Fruit fly (Drosophila melanogaster) whole organism, pupa: ENCODE data around the gene arm.
A peak's percentile ranks its signal among the peaks of the same experiment; 100 is the strongest.

ENCODE experiments used
- CG10348 ChIP-seq: fragments of 200-800 bp; sonication (Bioruptor generic); IDR thresholded peaks from 2 replicates; pipeline ENCODE4 v1.3.6; 2022; ENCODE audit warnings: missing biosample characterization, missing genetic modification characterization
- CG12605 ChIP-seq: fragments of 200-800 bp; sonication (Bioruptor generic); IDR thresholded peaks from 2 replicates; pipeline ENCODE4 v1.3.6; 2022; ENCODE audit warnings: missing biosample characterization, missing genetic modification characterization
- CG13204 ChIP-seq: fragments of 200-800 bp; sonication (Bioruptor generic); optimal IDR thresholded peaks from 2 replicates; lab custom pipeline; 2018; ENCODE audit warnings: missing biosample characterization, mild to moderate bottlenecking, missing genetic modification characterization, moderate library complexity
- CG14655 ChIP-seq: fragments of 200-800 bp; sonication (Bioruptor generic); optimal IDR thresholded peaks from 3 replicates; lab custom pipeline; 2017; ENCODE audit warnings: mild to moderate bottlenecking, missing biosample characterization, missing genetic modification reagents, missing genetic modification characterization
- CG15710 ChIP-seq: fragments of 200-800 bp; sonication (Bioruptor generic); optimal IDR thresholded peaks from 2 replicates; lab custom pipeline; 2018; ENCODE audit warnings: missing biosample characterization, mild to moderate bottlenecking, missing genetic modification characterization, moderate library complexity
- CG17806 ChIP-seq: fragments of 200-800 bp; sonication (Bioruptor generic); optimal IDR thresholded peaks from 2 replicates; lab custom pipeline; 2018; ENCODE audit warnings: missing biosample characterization, mild to moderate bottlenecking, missing genetic modification characterization, moderate library complexity
- CG32121 ChIP-seq: fragments of 200-800 bp; sonication (Bioruptor generic); IDR thresholded peaks from 2 replicates; pipeline ENCODE4 v1.3.6; 2022; ENCODE audit warnings: missing biosample characterization, missing genetic modification characterization
- CG34367 ChIP-seq: fragments of 200-800 bp; sonication (Bioruptor generic); optimal IDR thresholded peaks from 2 replicates; lab custom pipeline; 2018; ENCODE audit warnings: missing biosample characterization, mild to moderate bottlenecking, missing genetic modification characterization
- CG4496 ChIP-seq: fragments of 200-800 bp; sonication (Bioruptor generic); IDR thresholded peaks from 3 replicates; pipeline ENCODE4 v1.3.6; 2022; ENCODE audit warnings: missing biosample characterization, missing genetic modification characterization
- CG8159 ChIP-seq: fragments of 200-800 bp; sonication (Bioruptor generic); optimal IDR thresholded peaks from 3 replicates; lab custom pipeline; 2018; ENCODE audit warnings: missing biosample characterization, mild to moderate bottlenecking, missing genetic modification characterization, moderate library complexity
- CG8301 ChIP-seq: fragments of 200-800 bp; sonication (Bioruptor generic); optimal IDR thresholded peaks from 2 replicates; lab custom pipeline; 2018; ENCODE audit warnings: missing biosample characterization, mild to moderate bottlenecking, missing genetic modification characterization
- CG9948 ChIP-seq: fragments of 200-800 bp; sonication (Bioruptor generic); optimal IDR thresholded peaks from 2 replicates; lab custom pipeline; 2018; ENCODE audit warnings: missing biosample characterization, mild to moderate bottlenecking, missing genetic modification characterization, moderate library complexity
- D1 ChIP-seq: fragments of 200-800 bp; sonication (Bioruptor generic); optimal IDR thresholded peaks from 2 replicates; lab custom pipeline; 2018; ENCODE audit warnings: missing biosample characterization, mild to moderate bottlenecking, missing genetic modification characterization, moderate library complexity
- EcR ChIP-seq: fragments of 200-800 bp; sonication (Bioruptor generic); optimal IDR thresholded peaks from 3 replicates; lab custom pipeline; 2019; ENCODE audit warnings: missing biosample characterization, missing genetic modification characterization, mild to moderate bottlenecking, moderate library complexity, missing genetic modification reagents
- Ets98B ChIP-seq: fragments of 200-800 bp; sonication (Bioruptor generic); IDR thresholded peaks from 2 replicates; pipeline ENCODE4 v1.3.6; 2022; ENCODE audit warnings: missing biosample characterization, missing genetic modification characterization
- Pif1A ChIP-seq: fragments of 200-800 bp; sonication (Bioruptor generic); optimal IDR thresholded peaks from 3 replicates; lab custom pipeline; 2016; ENCODE audit warnings: missing biosample characterization, missing genetic modification characterization
- Pif1B ChIP-seq: fragments of 200-800 bp; sonication (Bioruptor generic); optimal IDR thresholded peaks from 3 replicates; lab custom pipeline; 2016; ENCODE audit warnings: missing biosample characterization, missing genetic modification characterization
- Snoo ChIP-seq: fragments of 200-800 bp; sonication (Bioruptor generic); optimal IDR thresholded peaks from 3 replicates; lab custom pipeline; 2017; ENCODE audit warnings: missing biosample characterization, mild to moderate bottlenecking, missing genetic modification characterization, inconsistent platforms
- fd96Ca ChIP-seq: fragments of 200-800 bp; sonication (Bioruptor generic); IDR thresholded peaks from 3 replicates; pipeline ENCODE4 v1.3.6; 2022; ENCODE audit warnings: missing biosample characterization, missing genetic modification characterization
- gl ChIP-seq: fragments of 200-800 bp; sonication (Bioruptor generic); optimal IDR thresholded peaks from 2 replicates; lab custom pipeline; 2018; ENCODE audit warnings: missing biosample characterization, mild to moderate bottlenecking, missing genetic modification characterization
- rn ChIP-seq: fragments of 200-800 bp; sonication (Bioruptor generic); IDR thresholded peaks from 2 replicates; pipeline ENCODE4 v1.3.6; 2022; ENCODE audit warnings: missing biosample characterization, missing genetic modification characterization

Gene arm

dm6 chrX:1873515-1874126 is 26.8 kb downstream of the arm start, which contains the start of the genes Pgam5 and Vps26:
Gene Pgam5 (minus strand): TSS chrX:1873565.
Gene Vps26 (plus strand): TSS chrX:1873853.
- TF ChIP-seq CG13204 (GFP tag; lab: Kevin White, UChicago) (no peak), CG8301 (no peak), CG17806 (tag; lab: Kevin White, UChicago) (no peak), CG34367 (tag; lab: Kevin White, UChicago) (no peak), D1 (tag; lab: Kevin White, UChicago) (no peak), gl (tag; lab: Kevin White, UChicago) (no peak), Ets98B (no peak), CG14655 (no peak), fd96Ca (GFP tag; lab: Robert Waterston, UW) (no peak), Snoo (tag; lab: Kevin White, UChicago) (no peak), Pif1A (GFP tag; lab: Kevin White, UChicago) (no peak), rn (GFP tag; lab: Robert Waterston, UW) (no peak), CG4496 (no peak), CG8159 (tag; lab: Kevin White, UChicago) (no peak), CG10348 (GFP tag; lab: Robert Waterston, UW) (no peak)

- TF ChIP-seq Snoo (tag; lab: Kevin White, UChicago) (no peak), EcR (GFP tag; lab: Kevin White, UChicago) (no peak), CG14655 (no peak), CG10348 (GFP tag; lab: Robert Waterston, UW) (no peak), CG17806 (tag; lab: Kevin White, UChicago) (no peak), CG8301 (no peak), CG8159 (tag; lab: Kevin White, UChicago) (no peak), Ets98B (peak; percentile 29; the same call in 1 of the 2 replicates), CG32121 (GFP tag; lab: Robert Waterston, UW) (no peak)
These were observed 31.8 kb downstream of the arm start, which contains the start of the genes CG14803 and Pex5 for dm6 chrX:1868586-1869111. Gene CG14803 (plus strand): TSS chrX:1868870. Gene Pex5 (minus strand): TSS chrX:1869061.

- TF ChIP-seq Pif1B (GFP tag; lab: Kevin White, UChicago) (no peak), Ets98B (no peak), CG32121 (GFP tag; lab: Robert Waterston, UW) (no peak), CG34367 (tag; lab: Kevin White, UChicago) (no peak), D1 (tag; lab: Kevin White, UChicago) (no peak), EcR (GFP tag; lab: Kevin White, UChicago) (no peak), CG15710 (tag; lab: Kevin White, UChicago) (no peak), Pif1A (GFP tag; lab: Kevin White, UChicago) (no peak), fd96Ca (GFP tag; lab: Robert Waterston, UW) (no peak), CG10348 (GFP tag; lab: Robert Waterston, UW) (no peak), CG13204 (GFP tag; lab: Kevin White, UChicago) (no peak), CG17806 (tag; lab: Kevin White, UChicago) (no peak), rn (GFP tag; lab: Robert Waterston, UW) (no peak), gl (tag; lab: Kevin White, UChicago) (no peak), Snoo (tag; lab: Kevin White, UChicago) (no peak), CG8301 (no peak), CG12605 (GFP tag; lab: Robert Waterston, UW) (no peak)
These were observed 34.8 kb downstream of the arm start, which contains the start of the genes Gcna and MED18 for dm6 chrX:1865673-1866072. Gene Gcna (minus strand): TSS chrX:1865835. Gene MED18 (plus strand): TSS chrX:1865909.

- TF ChIP-seq Snoo (tag; lab: Kevin White, UChicago) = peak; percentile 76
- TF ChIP-seq fd96Ca (GFP tag; lab: Robert Waterston, UW) = peak; percentile 86
- TF ChIP-seq Pif1A (GFP tag; lab: Kevin White, UChicago) = no peak
- no peak for TF ChIP-seq CG14655
- no peak for TF ChIP-seq CG34367 (tag; lab: Kevin White, UChicago)
- TF ChIP-seq gl (tag; lab: Kevin White, UChicago) = peak; percentile 43
- TF ChIP-seq D1 (tag; lab: Kevin White, UChicago) = no peak
- TF ChIP-seq Ets98B = peak; percentile 75
- TF ChIP-seq CG4496 = peak; percentile 69; the same call in 2 of the 3 replicates
- peak; percentile 15 for TF ChIP-seq EcR (GFP tag; lab: Kevin White, UChicago)
- TF ChIP-seq Pif1B (GFP tag; lab: Kevin White, UChicago) = no peak
- TF ChIP-seq CG10348 (GFP tag; lab: Robert Waterston, UW) = peak; percentile 57
- peak; percentile 70 for TF ChIP-seq CG32121 (GFP tag; lab: Robert Waterston, UW)
- peak; percentile 75 for TF ChIP-seq CG15710 (tag; lab: Kevin White, UChicago)
- peak; percentile 47; the same call in 1 of the 2 replicates for TF ChIP-seq rn (GFP tag; lab: Robert Waterston, UW)
- TF ChIP-seq CG9948 (tag; lab: Kevin White, UChicago) = peak; percentile 63
- no peak for TF ChIP-seq CG8159 (tag; lab: Kevin White, UChicago)
- TF ChIP-seq CG13204 (GFP tag; lab: Kevin White, UChicago) = no peak
- peak; percentile 52; the same call in 1 of the 2 replicates for TF ChIP-seq CG12605 (GFP tag; lab: Robert Waterston, UW)
- TF ChIP-seq CG17806 (tag; lab: Kevin White, UChicago) = peak; percentile 54
These were observed 38.7 kb downstream of the arm start, which contains the start of gene deltaCOP for dm6 chrX:1861620-1862184. Gene deltaCOP (minus strand): TSS chrX:1861790.

dm6 chrX:1858867-1859266 is 41.6 kb downstream of the arm start, which contains the start of gene Lamtor5:
Gene Lamtor5 (minus strand): TSS chrX:1858971.
- TF ChIP-seq EcR (GFP tag; lab: Kevin White, UChicago) (no peak), CG8301 (peak; percentile 52), fd96Ca (GFP tag; lab: Robert Waterston, UW) (peak; percentile 53; the same call in 2 of the 3 replicates), gl (tag; lab: Kevin White, UChicago) (no peak), CG10348 (GFP tag; lab: Robert Waterston, UW) (no peak), rn (GFP tag; lab: Robert Waterston, UW) (no peak), CG8159 (tag; lab: Kevin White, UChicago) (peak; percentile 51), CG34367 (tag; lab: Kevin White, UChicago) (peak; percentile 20), CG9948 (tag; lab: Kevin White, UChicago) (peak; percentile 27), CG13204 (GFP tag; lab: Kevin White, UChicago) (no peak), CG15710 (tag; lab: Kevin White, UChicago) (peak; percentile 28), Ets98B (peak; percentile 11; the same call in 1 of the 2 replicates), Pif1A (GFP tag; lab: Kevin White, UChicago) (no peak), CG17806 (tag; lab: Kevin White, UChicago) (peak; percentile 29), D1 (tag; lab: Kevin White, UChicago) (no peak), Snoo (tag; lab: Kevin White, UChicago) (peak; percentile 30), Pif1B (GFP tag; lab: Kevin White, UChicago) (peak; percentile 55), CG32121 (GFP tag; lab: Robert Waterston, UW) (peak; percentile 33; the same call in 1 of the 2 replicates), CG4496 (peak; percentile 66), CG12605 (GFP tag; lab: Robert Waterston, UW) (no peak), CG14655 (no peak)
